Fruit fly (Drosophila melanogaster) whole organism, prepupa: Measurements from ENCODE around the gene CG13247.

Experiments
- CG15336 ChIP-seq: fragments of 200-800 bp; sonication (Bioruptor generic); IDR thresholded peaks from 2 replicates; pipeline ENCODE4 v1.3.6; 2022; ENCODE audit warnings: missing biosample characterization, missing genetic modification characterization
- CG6854 ChIP-seq: fragments of 200-800 bp; sonication (Bioruptor generic); optimal IDR thresholded peaks from 2 replicates; lab custom pipeline; 2017; ENCODE audit warnings: missing biosample characterization, mild to moderate bottlenecking, missing genetic modification characterization
- CG9139 ChIP-seq: fragments of 200-800 bp; sonication (Bioruptor generic); optimal IDR thresholded peaks from 3 replicates; lab custom pipeline; 2017; ENCODE audit warnings: missing biosample characterization, mild to moderate bottlenecking, missing genetic modification characterization
- Smox ChIP-seq: fragments of 200-800 bp; sonication (Bioruptor generic); optimal IDR thresholded peaks from 3 replicates; lab custom pipeline; 2016; ENCODE audit warnings: missing biosample characterization, missing genetic modification characterization
- svp ChIP-seq: fragments of 200-800 bp; sonication (Bioruptor generic); peaks from one replicate; lab custom pipeline; 2016; ENCODE audit warnings: missing biosample characterization, missing genetic modification characterization
- topi ChIP-seq: fragments of 200-800 bp; sonication (Bioruptor generic); optimal IDR thresholded peaks from 3 replicates; lab custom pipeline; 2016; ENCODE audit warnings: missing biosample characterization, missing genetic modification characterization

DNA sequence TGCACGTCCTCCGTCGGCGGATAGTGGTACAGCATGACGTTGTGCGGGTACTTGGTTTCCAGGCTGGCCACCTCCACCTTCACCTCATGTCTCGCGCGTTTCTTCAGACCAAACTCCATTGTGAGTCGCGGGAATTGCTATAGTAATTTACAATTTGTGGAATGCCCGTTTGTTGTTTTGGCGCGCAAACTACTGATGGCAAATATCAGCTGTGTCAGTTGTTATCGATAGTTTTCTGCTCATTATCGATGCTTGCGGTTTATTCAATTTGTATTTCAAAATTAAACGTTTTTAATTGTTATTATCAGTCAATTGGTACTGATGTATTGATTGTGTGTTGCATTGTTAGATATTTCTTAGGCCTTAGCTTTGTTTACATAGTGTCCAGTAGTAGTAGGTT lies 8.7 kb upstream of the CG13247 start, which contains the start of gene Prim2:
- no peak for TF ChIP-seq CG9139 (GFP tag; lab: Kevin White, UChicago)
- TF ChIP-seq topi (GFP tag; lab: Kevin White, UChicago), result no peak
- TF ChIP-seq svp (GFP tag; lab: Kevin White, UChicago), result no peak
- no peak for TF ChIP-seq CG6854 (GFP tag; lab: Kevin White, UChicago)
- TF ChIP-seq Smox (GFP tag; lab: Kevin White, UChicago), result no peak
- no peak for TF ChIP-seq CG15336 (GFP tag; lab: Robert Waterston, UW)
